Fruit fly (Drosophila melanogaster): ENCODE results near the gene be.

The be gene

dm6 chrX:15063404-15064062 is 39.3 kb downstream of the be start, which contains the start of the genes hiw and ND-B18:
Gene hiw, minus strand, starts transcription at chrX:15063429.
Gene ND-B18, plus strand, starts transcription at chrX:15063733.
- TF ChIP-seq CG8478 (optimal IDR thresholded peaks at IDR 0.05) = no peak
- TF ChIP-seq CTCF (optimal IDR thresholded peaks at IDR 0.05) = no peak

- TF ChIP-seq CG8478 (optimal IDR thresholded peaks at IDR 0.05) (no peak), CTCF (optimal IDR thresholded peaks at IDR 0.05) (no peak)
Measured at dm6 chrX:15066374-15067057, 42.3 kb downstream of the be start, which contains the start of the genes opm and dob. Gene opm, minus strand, starts transcription at chrX:15066432. Gene dob, plus strand, starts transcription at chrX:15067007.

- TF ChIP-seq CG8478 (optimal IDR thresholded peaks at IDR 0.05) = no peak
- TF ChIP-seq CTCF (optimal IDR thresholded peaks at IDR 0.05) = no peak
Measured at dm6 chrX:15068537-15068936, 44.3 kb downstream of the be start.

dm6 chrX:15069417-15069896 is 45.2 kb downstream of the be start:
- TF ChIP-seq CTCF (optimal IDR thresholded peaks at IDR 0.05) (no peak), CG8478 (optimal IDR thresholded peaks at IDR 0.05) (no peak)

dm6 chrX:15070137-15070536 is 45.9 kb downstream of the be start:
- TF ChIP-seq CTCF (optimal IDR thresholded peaks at IDR 0.05) (no peak), CG8478 (optimal IDR thresholded peaks at IDR 0.05) (no peak)

DNA sequence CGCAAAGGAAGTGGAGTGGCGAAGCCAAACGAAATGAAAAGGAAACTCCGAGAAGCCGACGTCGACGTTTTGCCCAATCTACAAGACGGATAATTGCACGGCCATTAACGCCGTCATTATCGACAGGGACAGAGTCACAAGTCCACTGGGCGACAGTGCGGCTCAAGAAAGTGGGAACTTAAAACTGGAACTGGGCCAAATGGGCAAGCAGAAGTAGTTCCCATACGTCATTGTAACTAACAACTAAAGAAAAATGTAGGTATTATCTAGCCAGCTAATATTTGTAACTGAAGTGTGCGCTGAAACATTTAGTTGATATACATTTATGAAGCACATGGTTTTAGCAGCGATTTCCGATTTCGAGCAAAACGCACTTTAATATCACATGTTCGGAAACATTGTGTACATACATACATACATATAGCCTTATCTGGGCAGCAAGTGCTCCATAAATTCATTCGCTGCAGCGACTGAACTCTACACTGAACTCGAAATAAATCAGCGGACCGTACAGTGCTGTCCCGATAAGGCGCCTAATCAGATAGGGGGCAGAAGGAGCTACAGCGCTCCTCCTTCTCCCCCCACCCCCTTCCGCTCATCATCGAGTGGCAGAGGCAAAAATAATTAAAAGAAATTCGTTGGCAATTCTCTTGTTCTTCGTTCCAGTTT is 46.7 kb downstream of the be start:
- TF ChIP-seq CTCF (optimal IDR thresholded peaks at IDR 0.05) (no peak), CG8478 (optimal IDR thresholded peaks at IDR 0.05) (no peak)

DNA sequence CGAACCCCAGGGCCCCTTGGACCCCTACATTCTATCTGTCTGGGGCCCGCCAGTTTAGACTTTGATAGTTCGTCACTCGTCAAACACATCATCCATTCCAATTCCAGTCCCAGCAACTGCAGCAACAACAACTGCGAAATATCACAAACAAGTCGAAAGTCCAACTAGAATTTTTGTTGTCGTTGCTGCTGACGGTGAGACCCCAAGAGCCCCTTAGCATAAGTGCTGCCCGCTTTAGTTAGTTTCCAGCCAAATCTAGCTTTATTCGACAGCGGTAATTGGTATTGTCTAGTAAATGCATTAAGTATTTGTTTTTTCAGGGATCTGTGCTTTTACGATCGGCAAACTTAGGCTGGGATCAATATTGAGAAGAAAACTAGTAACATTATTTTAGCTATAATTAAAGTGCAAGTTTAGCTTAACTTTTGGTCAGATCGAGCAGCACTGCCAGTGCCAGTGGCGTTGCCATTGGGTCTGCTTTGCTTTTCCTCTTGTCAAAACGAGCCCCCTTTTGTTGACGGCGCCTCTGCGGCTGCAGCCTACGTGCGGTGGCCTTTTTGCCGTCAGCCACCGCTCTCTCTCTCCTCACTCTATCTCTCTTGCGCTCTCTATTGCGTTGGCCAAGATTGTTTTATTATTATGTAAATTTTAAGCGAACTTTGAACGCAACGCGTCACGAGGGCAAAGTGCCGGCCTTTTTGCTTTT is 50.6 kb downstream of the be start:
- TF ChIP-seq CG8478 (optimal IDR thresholded peaks at IDR 0.05) (no peak), CTCF (optimal IDR thresholded peaks at IDR 0.05) (no peak)

dm6 chrX:15075485-15076037 is 51.3 kb downstream of the be start:
- TF ChIP-seq CG8478 (optimal IDR thresholded peaks at IDR 0.05) (no peak), CTCF (optimal IDR thresholded peaks at IDR 0.05) (no peak)

dm6 chrX:15076038-15076575 is 51.9 kb downstream of the be start, which contains the start of gene Lsd-2:
Gene Lsd-2, minus strand, starts transcription at chrX:15076220.
- no peak for TF ChIP-seq CTCF (optimal IDR thresholded peaks at IDR 0.05)
- TF ChIP-seq CG8478 (optimal IDR thresholded peaks at IDR 0.05) = no peak

DNA sequence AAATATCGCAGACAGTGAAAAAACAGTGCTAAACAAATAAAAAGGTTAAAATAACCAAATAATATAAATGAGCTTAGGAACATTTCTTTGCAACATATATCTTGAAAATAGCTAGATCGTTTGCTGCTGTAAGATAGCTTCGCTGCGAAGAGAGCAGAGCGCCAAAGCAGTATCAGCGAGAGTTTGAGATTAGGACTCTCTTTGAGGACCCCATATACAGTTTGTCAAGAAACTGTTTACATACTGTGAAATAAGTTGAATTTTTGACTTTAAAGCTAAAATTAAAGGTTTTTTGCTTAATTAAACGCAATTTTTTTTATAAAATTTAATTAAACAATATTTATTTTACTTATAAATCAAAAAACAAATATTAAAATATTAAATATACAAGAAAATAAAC is 52.4 kb downstream of the be start:
- TF ChIP-seq CG8478 (optimal IDR thresholded peaks at IDR 0.05) (no peak), CTCF (optimal IDR thresholded peaks at IDR 0.05) (no peak)

dm6 chrX:15077576-15078136 is 53.4 kb downstream of the be start:
- TF ChIP-seq CTCF (optimal IDR thresholded peaks at IDR 0.05) (no peak), CG8478 (optimal IDR thresholded peaks at IDR 0.05) (no peak)

DNA sequence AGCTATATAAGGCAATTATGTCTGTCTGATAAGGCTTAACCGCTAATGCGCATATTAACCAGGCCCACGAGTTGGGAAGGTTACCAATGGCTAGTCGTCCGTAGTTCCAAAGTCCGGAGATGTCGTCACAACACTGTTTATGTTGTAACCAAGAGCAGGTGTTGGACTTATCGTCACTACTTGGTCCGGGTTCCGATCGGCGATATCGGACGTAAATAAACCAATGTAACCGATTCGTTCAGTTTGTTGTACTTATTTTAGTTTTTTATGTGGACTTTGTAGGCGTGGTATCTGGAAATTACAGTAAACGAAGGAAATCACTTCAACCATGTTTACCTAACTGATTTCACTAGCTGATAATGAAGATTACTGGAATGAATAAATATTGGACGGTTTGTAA is 54.2 kb downstream of the be start:
- TF ChIP-seq CTCF (optimal IDR thresholded peaks at IDR 0.05) (no peak), CG8478 (optimal IDR thresholded peaks at IDR 0.05) (no peak)

dm6 chrX:15079163-15079809 is 55.0 kb downstream of the be start:
- no peak for TF ChIP-seq CTCF (optimal IDR thresholded peaks at IDR 0.05)
- no peak for TF ChIP-seq CG8478 (optimal IDR thresholded peaks at IDR 0.05)

DNA sequence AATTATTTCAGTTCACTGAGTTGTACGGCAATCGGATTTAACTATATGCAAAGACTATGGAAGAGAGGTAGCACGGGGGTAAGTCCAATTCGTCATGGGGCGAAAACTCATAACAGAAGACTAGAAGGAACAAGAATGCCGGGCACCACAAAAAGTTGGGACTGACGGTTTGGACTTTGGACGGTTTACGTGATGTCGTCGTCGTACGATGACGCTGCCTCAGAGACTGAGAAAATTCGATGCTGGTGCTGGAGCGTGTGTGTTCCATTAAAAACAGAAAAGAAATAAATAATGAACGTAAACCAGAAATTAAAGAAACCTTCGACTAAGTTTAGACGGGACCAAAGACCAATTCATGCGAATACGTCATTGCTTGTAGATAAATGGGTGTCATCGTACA is 55.7 kb downstream of the be start:
- TF ChIP-seq CG8478 (optimal IDR thresholded peaks at IDR 0.05) = no peak
- no peak for TF ChIP-seq CTCF (optimal IDR thresholded peaks at IDR 0.05)
